Worm (Caenorhabditis elegans): ENCODE data around the gene nlp-58.

ce11 chrV:9976138-9976537, 27.4 kb upstream of the nlp-58 start, which contains the start of gene unc-41:
- TF ChIP-seq ceh-100 (GFP tag; IDR thresholded peaks at IDR 0.05) (no peak), dox-1 (GFP tag; IDR thresholded peaks at IDR 0.05) (no peak), C17E4.6 (GFP tag; IDR thresholded peaks at IDR 0.05) (no peak), nhr-90 (tag; optimal IDR thresholded peaks at IDR 0.05) (no peak), ztf-3 (GFP tag; optimal IDR thresholded peaks at IDR 0.05) (no peak), ama-1 (optimal IDR thresholded peaks at IDR 0.05) (no peak), ama-1 (GFP tag; optimal IDR thresholded peaks at IDR 0.05) (no peak)
